Worm (Caenorhabditis elegans): ENCODE measurements around the gene adm-2.

DNA sequence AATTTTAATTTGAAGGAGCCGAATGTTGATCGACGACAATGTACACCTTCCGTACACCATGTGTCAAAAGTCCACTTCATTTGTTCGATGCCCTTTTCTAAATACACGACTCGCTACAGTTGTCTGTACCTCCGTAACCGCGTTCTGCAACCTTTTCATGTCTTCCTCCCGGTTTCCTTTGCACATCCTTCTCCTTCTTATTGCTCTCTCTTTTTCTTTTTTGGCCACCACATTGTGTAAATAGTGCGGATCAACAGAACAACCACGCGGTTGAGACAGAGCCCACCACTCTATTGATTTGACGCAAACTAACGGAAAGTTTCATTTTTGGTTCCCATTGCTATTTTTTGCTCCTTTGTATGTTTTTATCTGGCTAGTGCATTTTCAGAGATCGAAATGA is 55.6 kb downstream of the adm-2 start:
- no peak for TF ChIP-seq med-1 (GFP tag; optimal IDR thresholded peaks at IDR 0.05; ENCODE audit: insufficient read depth)
- no peak for TF ChIP-seq cog-1 (tag; optimal IDR thresholded peaks at IDR 0.05)
- TF ChIP-seq flt-1 (GFP tag; IDR thresholded peaks at IDR 0.05): no peak
- no peak for TF ChIP-seq T22C8.4 (GFP tag; IDR thresholded peaks at IDR 0.05)
- no peak for TF ChIP-seq klf-2 (GFP tag; conservative IDR thresholded peaks at IDR 0.05)
- no peak for TF ChIP-seq ztf-29 (GFP tag; IDR thresholded peaks at IDR 0.05)
- no peak for TF ChIP-seq ztf-23 (GFP tag; IDR thresholded peaks at IDR 0.05)

Data from whole organism, midembryonic.